Worm (Caenorhabditis elegans): ENCODE data around the gene C13F10.8.

Gene C13F10.8

ce11 chrV:7184549-7184948, 36.3 kb downstream of the C13F10.8 start, which contains the start of gene pitr-5:
Gene pitr-5 (plus strand): TSS chrV:7184849.
- TF ChIP-seq unc-62 (GFP tag; optimal IDR thresholded peaks at IDR 0.05), result no peak

- TF ChIP-seq unc-62 (GFP tag; optimal IDR thresholded peaks at IDR 0.05), result no peak
Observed at ce11 chrV:7178843-7179242, 42.0 kb downstream of the C13F10.8 start, which contains the start of gene cpsf-2. Gene cpsf-2 (plus strand): TSS chrV:7179172.

ce11 chrV:7175201-7175600, 45.6 kb downstream of the C13F10.8 start, which contains the start of gene lgc-39:
Gene lgc-39 (plus strand): TSS chrV:7175501.
- TF ChIP-seq unc-62 (GFP tag; optimal IDR thresholded peaks at IDR 0.05), result no peak

All from whole organism, dauer.